Fruit fly (Drosophila melanogaster) whole organism: Measurements from ENCODE around the gene Cp38.

Experiments used
- CG8478 ChIP-seq: fragments of >200 bp; optimal IDR thresholded peaks from 2 replicates; lab custom pipeline; 2018; ENCODE audit warnings: inconsistent platforms
- Dll ChIP-seq: fragments of >200 bp; optimal IDR thresholded peaks from 2 replicates; lab custom pipeline; 2017
- EcR ChIP-seq, 2 experiments: fragments of >200 bp; optimal IDR thresholded peaks; 2 replicates each; lab custom pipeline; 2017; ENCODE audit warnings: missing biosample characterization in 2 of 2, missing genetic modification characterization in 2 of 2, missing genetic modification reagents in 2 of 2
- pan ChIP-seq: fragments of >200 bp; optimal IDR thresholded peaks from 2 replicates; lab custom pipeline; 2017
- psq ChIP-seq: fragments of >200 bp; optimal IDR thresholded peaks from 2 replicates; lab custom pipeline; 2017
- usp ChIP-seq: fragments of >200 bp; optimal IDR thresholded peaks from 2 replicates; lab custom pipeline; 2017; ENCODE audit warnings: missing biosample characterization, missing genetic modification characterization, mixed read lengths

Cp38 gene

dm6 chrX:8470588-8470987 lies 11.0 kb upstream of the Cp38 start, which contains the start of gene Cp7Fa:
Cp7Fa (plus strand) TSS chrX:8470888.
- TF ChIP-seq EcR (GFP tag; optimal IDR thresholded peaks at IDR 0.05; lab: Kevin White, UChicago), result no peak
- TF ChIP-seq usp (GFP tag; lab: Kevin White, UChicago), result no peak
- no peak for TF ChIP-seq psq (lab: Kevin White, UChicago)
- no peak for TF ChIP-seq Dll (lab: Kevin White, UChicago)
- no peak for TF ChIP-seq pan
- TF ChIP-seq CG8478 (lab: Kevin White, UChicago), result no peak

- TF ChIP-seq CG8478 (lab: Kevin White, UChicago) (no peak), Dll (lab: Kevin White, UChicago) (no peak), usp (GFP tag; lab: Kevin White, UChicago) (no peak), psq (lab: Kevin White, UChicago) (no peak), EcR (GFP tag; optimal IDR thresholded peaks at IDR 0.05; lab: Kevin White, UChicago) (no peak), pan (no peak)
These were observed 8.2 kb upstream of the Cp38 start, which contains the start of gene Cp7Fb for dm6 chrX:8473339-8473887. Cp7Fb (plus strand) TSS chrX:8473837.

dm6 chrX:8475657-8476056 lies 6.0 kb upstream of the Cp38 start:
- TF ChIP-seq usp (GFP tag; lab: Kevin White, UChicago) (no peak), psq (lab: Kevin White, UChicago) (no peak)

DNA sequence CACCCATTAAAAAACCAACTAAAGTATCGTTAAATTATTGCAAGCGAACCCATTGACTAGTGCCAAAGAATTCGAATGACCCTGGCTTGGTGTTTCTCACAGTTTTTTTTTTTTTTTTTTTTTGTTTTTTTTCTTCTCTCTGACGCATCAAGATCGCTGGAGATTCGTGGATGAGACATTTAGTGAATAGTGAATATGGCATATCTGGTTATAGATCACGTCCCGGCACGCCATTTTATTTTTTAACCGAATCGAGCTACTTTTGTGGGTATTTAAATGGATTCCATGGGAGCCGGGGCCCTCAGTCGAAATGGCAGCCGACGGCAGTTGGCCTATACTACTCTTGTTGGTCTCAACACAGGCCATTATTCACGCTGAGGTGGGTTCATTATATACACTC lies 4.8 kb upstream of the Cp38 start, which contains the start of gene Cp7Fc:
Cp7Fc (plus strand) TSS at position 301 of the 400 bp plus-strand sequence.
- TF ChIP-seq Dll (lab: Kevin White, UChicago) (no peak), pan (no peak), psq (lab: Kevin White, UChicago) (no peak), CG8478 (lab: Kevin White, UChicago) (no peak), usp (GFP tag; lab: Kevin White, UChicago) (no peak), EcR (GFP tag; optimal IDR thresholded peaks at IDR 0.05; lab: Kevin White, UChicago) (no peak)

DNA sequence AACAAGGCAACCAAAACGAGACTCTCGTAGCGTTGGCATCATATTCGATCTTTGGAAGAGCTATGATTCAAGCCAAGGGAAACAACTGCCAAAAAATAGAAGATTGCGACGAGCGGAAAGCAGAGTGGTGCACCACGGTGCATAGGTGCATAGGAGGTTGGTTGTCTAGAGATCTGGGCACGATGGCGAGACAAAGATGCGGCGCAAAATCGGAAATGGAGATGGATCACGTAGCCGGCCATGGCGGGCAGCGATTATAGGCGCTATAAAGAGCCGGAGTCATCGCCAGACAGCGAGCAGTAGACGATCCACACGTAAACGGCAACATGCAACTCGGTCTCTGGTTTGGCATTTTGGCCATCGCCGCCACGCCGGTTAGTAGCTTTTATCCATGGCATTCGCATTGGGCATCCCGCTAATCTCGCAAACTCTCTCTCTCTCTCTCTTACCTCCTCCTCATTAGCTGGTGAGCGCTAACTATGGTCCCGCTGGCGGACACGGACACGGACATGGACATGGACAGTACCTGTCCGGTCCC lies 2.5 kb upstream of the Cp38 start, which contains the start of gene Cp36:
Cp36 (plus strand) TSS at position 289 of the 538 bp plus-strand sequence.
- no peak for TF ChIP-seq usp (GFP tag; lab: Kevin White, UChicago)
- no peak for TF ChIP-seq psq (lab: Kevin White, UChicago)
- no peak for TF ChIP-seq pan
- no peak for TF ChIP-seq CG8478 (lab: Kevin White, UChicago)
- no peak for TF ChIP-seq Dll (lab: Kevin White, UChicago)

DNA sequence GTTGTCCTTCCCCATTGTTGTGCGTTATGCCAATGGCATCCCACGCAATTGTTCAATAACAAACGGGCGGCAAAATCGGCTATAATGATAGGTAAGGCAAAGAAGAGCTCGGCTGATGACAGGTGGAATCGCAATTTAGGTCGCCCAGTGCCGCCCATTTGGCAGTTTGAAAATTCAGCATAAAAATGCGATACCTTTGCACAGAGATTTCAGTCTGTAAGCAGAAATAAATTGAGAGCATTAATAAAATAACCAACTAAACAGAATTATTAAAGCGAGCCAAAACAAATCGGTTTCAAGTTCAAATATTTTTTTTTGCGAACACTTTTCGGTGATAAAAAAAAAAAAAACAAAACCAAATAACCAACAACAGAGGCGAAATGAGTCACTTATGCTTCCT lies 2.0 kb downstream of the Cp38 start, which contains the start of gene CG33223:
CG33223 (minus strand) TSS at position 215 of the 400 bp plus-strand sequence.
- no peak for TF ChIP-seq EcR (GFP tag; optimal IDR thresholded peaks at IDR 0.05; lab: Kevin White, UChicago)
- no peak for TF ChIP-seq pan
- no peak for TF ChIP-seq psq (lab: Kevin White, UChicago)
- TF ChIP-seq usp (GFP tag; lab: Kevin White, UChicago), result no peak
- no peak for TF ChIP-seq Dll (lab: Kevin White, UChicago)
- no peak for TF ChIP-seq CG8478 (lab: Kevin White, UChicago)

dm6 chrX:8484778-8485177 lies 3.1 kb downstream of the Cp38 start:
- TF ChIP-seq pan (no peak), EcR (GFP tag; optimal IDR thresholded peaks at IDR 0.05; lab: Kevin White, UChicago) (no peak), psq (lab: Kevin White, UChicago) (no peak), usp (GFP tag; lab: Kevin White, UChicago) (no peak), CG8478 (lab: Kevin White, UChicago) (no peak), Dll (lab: Kevin White, UChicago) (no peak)

- TF ChIP-seq CG8478 (lab: Kevin White, UChicago), result no peak
- TF ChIP-seq Dll (lab: Kevin White, UChicago), result no peak
- no peak for TF ChIP-seq usp (GFP tag; lab: Kevin White, UChicago)
- TF ChIP-seq EcR (GFP tag; optimal IDR thresholded peaks at IDR 0.05; lab: Kevin White, UChicago), result no peak
- no peak for TF ChIP-seq pan
- TF ChIP-seq psq (lab: Kevin White, UChicago), result no peak
These were observed 7.4 kb downstream of the Cp38 start, which contains the start of gene CG33181 for dm6 chrX:8489048-8489447. CG33181 (plus strand) TSS chrX:8489348.

dm6 chrX:8489485-8489970 lies 7.9 kb downstream of the Cp38 start, which contains the start of gene otu:
otu (minus strand) TSS chrX:8489535.
- TF ChIP-seq EcR (GFP tag; optimal IDR thresholded peaks at IDR 0.05; lab: Kevin White, UChicago) (no peak), Dll (lab: Kevin White, UChicago) (no peak), pan (no peak), usp (GFP tag; lab: Kevin White, UChicago) (no peak), CG8478 (lab: Kevin White, UChicago) (no peak), psq (lab: Kevin White, UChicago) (no peak)

- no peak for TF ChIP-seq CG8478 (lab: Kevin White, UChicago)
- TF ChIP-seq psq (lab: Kevin White, UChicago), result no peak
- no peak for TF ChIP-seq EcR (GFP tag; optimal IDR thresholded peaks at IDR 0.05; lab: Kevin White, UChicago)
- no peak for TF ChIP-seq pan
- no peak for TF ChIP-seq usp (GFP tag; lab: Kevin White, UChicago)
- no peak for TF ChIP-seq Dll (lab: Kevin White, UChicago)
These were observed 8.8 kb downstream of the Cp38 start for dm6 chrX:8490291-8490975.

- TF ChIP-seq pan (no peak), psq (lab: Kevin White, UChicago) (no peak), CG8478 (lab: Kevin White, UChicago) (no peak), EcR (GFP tag; optimal IDR thresholded peaks at IDR 0.05; lab: Kevin White, UChicago) (no peak), usp (GFP tag; lab: Kevin White, UChicago) (no peak), Dll (lab: Kevin White, UChicago) (no peak)
These were observed 9.3 kb downstream of the Cp38 start for dm6 chrX:8490976-8491345.
